Fruit fly (Drosophila melanogaster) whole organism, embryonic: ENCODE measurements around the gene CG17855.

ENCODE experiments used
- Abd-B ChIP-seq: fragments of 200-800 bp; sonication (Bioruptor generic); optimal IDR thresholded peaks from 2 replicates; lab custom pipeline; 2018; ENCODE audit warnings: missing biosample characterization, mild to moderate bottlenecking, missing genetic modification characterization, moderate library complexity
- Awh ChIP-seq: fragments of 200-800 bp; sonication (Bioruptor generic); IDR thresholded peaks from 2 replicates; pipeline ENCODE4, ENCODE4 v1.3.6; 2022; ENCODE audit warnings: missing biosample characterization, missing genetic modification characterization
- BtbVII ChIP-seq: fragments of 200-800 bp; sonication (Bioruptor generic); optimal IDR thresholded peaks from 3 replicates; lab custom pipeline; 2017; ENCODE audit warnings: missing biosample characterization, mild to moderate bottlenecking, missing genetic modification characterization
- CG10431 ChIP-seq: fragments of 200-800 bp; sonication (Bioruptor generic); optimal IDR thresholded peaks from 3 replicates; lab custom pipeline; 2018; ENCODE audit warnings: missing biosample characterization, mild to moderate bottlenecking, missing genetic modification characterization
- CG11093 ChIP-seq: fragments of 200-800 bp; sonication (Bioruptor generic); IDR thresholded peaks from 3 replicates; pipeline ENCODE4 v1.3.6; 2022; ENCODE audit warnings: missing biosample characterization, missing genetic modification characterization
- CG11456 ChIP-seq: fragments of 200-800 bp; sonication (Bioruptor generic); IDR thresholded peaks from 3 replicates; pipeline ENCODE4 v1.3.6; 2022; ENCODE audit warnings: missing biosample characterization, missing genetic modification characterization
- CG11696 ChIP-seq: fragments of 200-800 bp; sonication (Bioruptor generic); IDR thresholded peaks from 2 replicates; pipeline ENCODE4 v1.3.6; 2022; ENCODE audit warnings: missing biosample characterization, missing genetic modification characterization
- CG12155 ChIP-seq: fragments of 200-800 bp; sonication (Bioruptor generic); optimal IDR thresholded peaks from 3 replicates; lab custom pipeline; 2016; ENCODE audit warnings: missing biosample characterization, missing genetic modification characterization
- CG16863 ChIP-seq: fragments of 200-800 bp; sonication (Bioruptor generic); optimal IDR thresholded peaks from 3 replicates; lab custom pipeline; 2016; ENCODE audit warnings: missing biosample characterization, missing genetic modification characterization
- CG17568 ChIP-seq: fragments of 200-800 bp; sonication (Bioruptor generic); optimal IDR thresholded peaks from 2 replicates; lab custom pipeline; 2018; ENCODE audit warnings: missing biosample characterization, mild to moderate bottlenecking, missing genetic modification characterization, moderate library complexity
- CG2120 ChIP-seq: fragments of 200-800 bp; sonication (Bioruptor generic); optimal IDR thresholded peaks from 3 replicates; lab custom pipeline; 2016; ENCODE audit warnings: missing biosample characterization, missing genetic modification characterization
- CG2129 ChIP-seq: fragments of 200-800 bp; sonication (Bioruptor generic); IDR thresholded peaks from 2 replicates; pipeline ENCODE4 v1.3.6; 2022; ENCODE audit warnings: missing biosample characterization, missing genetic modification characterization; ENCODE audit not compliant: partially characterized antibody
- CG2889 ChIP-seq: fragments of 200-800 bp; sonication (Bioruptor generic); IDR thresholded peaks from 3 replicates; pipeline ENCODE4 v1.3.6; 2022; ENCODE audit warnings: missing biosample characterization, missing genetic modification characterization
- CG30020 ChIP-seq: fragments of 200-800 bp; optimal IDR thresholded peaks from 2 replicates; lab custom pipeline; 2019; ENCODE audit warnings: missing biosample characterization, mild to moderate bottlenecking, missing genetic modification characterization, moderate library complexity
- CG3407 ChIP-seq: fragments of 200-800 bp; sonication (Bioruptor generic); optimal IDR thresholded peaks from 2 replicates; lab custom pipeline; 2018; ENCODE audit warnings: missing biosample characterization, mild to moderate bottlenecking, missing genetic modification characterization
- CG4328 ChIP-seq: fragments of 200-800 bp; sonication (Bioruptor generic); optimal IDR thresholded peaks from 3 replicates; lab custom pipeline; 2017; ENCODE audit warnings: missing biosample characterization, missing genetic modification reagents, missing genetic modification characterization
- CG4404 ChIP-seq: fragments of 200-800 bp; sonication (Bioruptor generic); IDR thresholded peaks from 2 replicates; pipeline ENCODE4 v1.3.6; 2022; ENCODE audit warnings: missing biosample characterization, missing genetic modification characterization
- CG4424 ChIP-seq: fragments of 200-800 bp; sonication (Bioruptor generic); optimal IDR thresholded peaks from 3 replicates; lab custom pipeline; 2016; ENCODE audit warnings: missing biosample characterization, missing genetic modification characterization
- CG4617 ChIP-seq: fragments of 200-800 bp; sonication (Bioruptor generic); optimal IDR thresholded peaks from 3 replicates; lab custom pipeline; 2016; ENCODE audit warnings: missing biosample characterization, missing genetic modification characterization, borderline replicate concordance
- CG8290 ChIP-seq, 3 experiments: fragments of 200-800 bp; sonication (Bioruptor generic); optimal IDR thresholded peaks; 2 replicates each; lab custom pipeline; 2016 to 2019; ENCODE audit warnings: missing biosample characterization in 3 of 3, missing genetic modification characterization in 3 of 3, mild to moderate bottlenecking in 2 of 3, moderate library complexity in 1 of 3
- CG9437 ChIP-seq: fragments of 200-800 bp; sonication (Bioruptor generic); optimal IDR thresholded peaks from 2 replicates; lab custom pipeline; 2018; ENCODE audit warnings: missing biosample characterization, mild to moderate bottlenecking, missing genetic modification characterization
- CG9797 ChIP-seq: fragments of 200-800 bp; sonication (Bioruptor generic); optimal IDR thresholded peaks from 3 replicates; lab custom pipeline; 2018; ENCODE audit warnings: missing biosample characterization, mild to moderate bottlenecking, missing genetic modification characterization
- CTCF ChIP-seq: fragments of 200-800 bp; sonication (Bioruptor generic); optimal IDR thresholded peaks from 2 replicates; lab custom pipeline; 2017; ENCODE audit warnings: missing biosample characterization, mild to moderate bottlenecking, missing genetic modification characterization, moderate library complexity
- CrebB ChIP-seq: fragments of 200-800 bp; sonication (Bioruptor generic); optimal IDR thresholded peaks from 3 replicates; lab custom pipeline; 2018; ENCODE audit warnings: missing biosample characterization, mild to moderate bottlenecking, missing genetic modification characterization
- Dbx ChIP-seq: fragments of 200-800 bp; sonication (Bioruptor generic); IDR thresholded peaks from 3 replicates; pipeline ENCODE4 v1.3.6; 2022; ENCODE audit warnings: missing biosample characterization, missing genetic modification characterization
- Fer2 ChIP-seq: fragments of 200-800 bp; sonication (Bioruptor generic); optimal IDR thresholded peaks from 2 replicates; lab custom pipeline; 2018; ENCODE audit warnings: missing biosample characterization, mild to moderate bottlenecking, missing genetic modification characterization, moderate library complexity
- Hmx ChIP-seq: fragments of 200-800 bp; sonication (Bioruptor generic); optimal IDR thresholded peaks from 2 replicates; lab custom pipeline; 2016; ENCODE audit warnings: missing biosample characterization, missing genetic modification characterization
- Hr3 ChIP-seq: fragments of 200-800 bp; sonication (Bioruptor generic); optimal IDR thresholded peaks from 3 replicates; lab custom pipeline; 2016; ENCODE audit warnings: missing biosample characterization, missing genetic modification characterization
- NC2β ChIP-seq: fragments of 200-800 bp; sonication (Bioruptor generic); optimal IDR thresholded peaks from 2 replicates; lab custom pipeline; 2016; ENCODE audit warnings: missing biosample characterization, missing genetic modification characterization
- Nf-YB ChIP-seq: fragments of 200-800 bp; sonication (Bioruptor generic); optimal IDR thresholded peaks from 3 replicates; lab custom pipeline; 2019; ENCODE audit warnings: missing biosample characterization, mild to moderate bottlenecking, missing genetic modification characterization, moderate library complexity
- Nf-YC ChIP-seq: fragments of 200-800 bp; optimal IDR thresholded peaks from 3 replicates; lab custom pipeline; 2019; ENCODE audit warnings: missing biosample characterization, mild to moderate bottlenecking, missing genetic modification characterization, moderate library complexity
- Oli ChIP-seq: fragments of 200-800 bp; sonication (Bioruptor generic); optimal IDR thresholded peaks from 2 replicates; lab custom pipeline; 2018; ENCODE audit warnings: missing biosample characterization, mild to moderate bottlenecking, missing genetic modification characterization, moderate library complexity
- Six4 ChIP-seq: fragments of 200-800 bp; sonication (Bioruptor generic); optimal IDR thresholded peaks from 2 replicates; lab custom pipeline; 2016; ENCODE audit warnings: missing biosample characterization, missing genetic modification characterization
- ase ChIP-seq: fragments of 200-800 bp; sonication (Bioruptor generic); IDR thresholded peaks from 3 replicates; pipeline ENCODE4 v1.3.6; 2022; ENCODE audit warnings: missing biosample characterization, missing genetic modification characterization
- ato ChIP-seq: fragments of 200-800 bp; sonication (Bioruptor generic); IDR thresholded peaks from 2 replicates; pipeline ENCODE4 v1.3.6; 2022; ENCODE audit warnings: missing biosample characterization, missing genetic modification characterization; ENCODE audit not compliant: partially characterized antibody
- ewg ChIP-seq: fragments of 200-800 bp; sonication (Bioruptor generic); optimal IDR thresholded peaks from 3 replicates; lab custom pipeline; 2017; ENCODE audit warnings: mild to moderate bottlenecking, missing biosample characterization, missing genetic modification reagents, missing genetic modification characterization
- fd64A ChIP-seq: fragments of 200-800 bp; sonication (Bioruptor generic); optimal IDR thresholded peaks from 3 replicates; lab custom pipeline; 2018; ENCODE audit warnings: missing biosample characterization, mild to moderate bottlenecking, missing genetic modification characterization
- h ChIP-seq: fragments of >200 bp; optimal IDR thresholded peaks from 2 replicates; lab custom pipeline; 2017
- her ChIP-seq: fragments of 200-800 bp; sonication (Bioruptor generic); optimal IDR thresholded peaks from 2 replicates; lab custom pipeline; 2016; ENCODE audit warnings: missing biosample characterization, missing genetic modification characterization
- inv ChIP-seq: fragments of 200-800 bp; sonication (Bioruptor generic); IDR thresholded peaks from 2 replicates; pipeline ENCODE4 v1.3.6; 2022; ENCODE audit warnings: missing biosample characterization, missing genetic modification characterization; ENCODE audit not compliant: partially characterized antibody
- jumu ChIP-seq: fragments of 200-800 bp; sonication (Bioruptor generic); optimal IDR thresholded peaks from 3 replicates; lab custom pipeline; 2016; ENCODE audit warnings: missing biosample characterization, missing genetic modification characterization
- lbe ChIP-seq: fragments of 200-800 bp; sonication (Bioruptor generic); optimal IDR thresholded peaks from 2 replicates; lab custom pipeline; 2016; ENCODE audit warnings: missing biosample characterization, mild to moderate bottlenecking, missing genetic modification characterization
- otp ChIP-seq: fragments of 200-800 bp; sonication (Bioruptor generic); IDR thresholded peaks from 3 replicates; pipeline ENCODE4, ENCODE4 v1.3.6; 2022; ENCODE audit warnings: missing biosample characterization, missing genetic modification characterization
- pum ChIP-seq: fragments of 200-800 bp; sonication (Bioruptor generic); optimal IDR thresholded peaks from 2 replicates; lab custom pipeline; 2016; ENCODE audit warnings: missing biosample characterization, missing genetic modification characterization
- ranshi ChIP-seq: fragments of 200-800 bp; sonication (Bioruptor generic); IDR thresholded peaks from 2 replicates; pipeline ENCODE4 v1.3.6; 2022; ENCODE audit warnings: missing biosample characterization, missing genetic modification characterization
- scrt ChIP-seq: fragments of 200-800 bp; sonication (Bioruptor generic); optimal IDR thresholded peaks from 2 replicates; lab custom pipeline; 2018; ENCODE audit warnings: missing biosample characterization, mild to moderate bottlenecking, missing genetic modification characterization, moderate library complexity
- sisA ChIP-seq: fragments of 200-800 bp; sonication (Bioruptor generic); IDR thresholded peaks from 2 replicates; pipeline ENCODE4 v1.3.6; 2022; ENCODE audit warnings: missing biosample characterization, missing genetic modification characterization
- slp2 ChIP-seq: fragments of 200-800 bp; sonication (Bioruptor generic); optimal IDR thresholded peaks from 2 replicates; lab custom pipeline; 2016; ENCODE audit warnings: missing biosample characterization, missing genetic modification characterization
- stwl ChIP-seq: fragments of 200-800 bp; sonication (Bioruptor generic); optimal IDR thresholded peaks from 3 replicates; lab custom pipeline; 2018; ENCODE audit warnings: missing biosample characterization, mild to moderate bottlenecking, missing genetic modification characterization, moderate library complexity
- tna ChIP-seq: fragments of 200-800 bp; sonication (Bioruptor generic); IDR thresholded peaks from 2 replicates; pipeline ENCODE4 v1.3.6; 2022; ENCODE audit warnings: missing biosample characterization, missing genetic modification characterization; ENCODE audit not compliant: partially characterized antibody

CG17855 gene

DNA sequence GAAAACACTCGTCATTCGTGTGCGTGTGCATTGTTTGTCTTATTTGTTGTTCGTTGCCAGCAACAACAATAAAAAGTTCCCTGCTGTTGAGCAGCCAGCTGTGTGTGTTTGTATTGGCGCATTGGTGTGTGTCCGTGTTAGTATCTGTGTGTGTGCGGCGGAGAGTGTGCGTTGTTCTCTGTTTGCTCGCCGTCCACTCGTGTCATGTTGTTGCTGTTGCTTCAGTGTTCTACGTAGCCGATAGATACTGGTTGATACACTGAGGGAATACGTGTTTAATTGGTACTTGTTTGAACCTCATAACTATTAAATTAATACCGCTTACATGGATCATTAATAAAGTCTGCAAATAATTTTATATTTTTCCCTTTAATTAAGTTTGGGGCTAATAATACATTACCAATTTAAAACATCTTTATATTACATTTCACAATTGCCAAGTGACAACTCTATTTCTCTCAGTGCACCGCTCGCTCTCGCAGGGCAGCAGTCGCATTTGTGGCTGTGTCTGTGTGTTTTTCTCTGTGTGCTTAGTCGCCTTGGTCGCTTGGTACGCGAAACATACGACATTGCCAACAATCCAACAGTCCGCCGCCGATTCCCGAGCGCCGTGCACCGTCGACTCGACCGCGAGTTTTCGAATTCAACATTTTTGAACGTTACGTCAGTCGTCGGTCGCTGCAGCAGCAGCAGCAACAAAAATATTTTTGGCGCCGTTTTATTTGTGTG lies 28.2 kb downstream of the CG17855 start, which contains the start of gene brwl (continued):
- peak; percentile 72 for TF ChIP-seq stwl (tag; lab: Kevin White, UChicago)
- peak; percentile 98 for TF ChIP-seq scrt (GFP tag; lab: Kevin White, UChicago)
- TF ChIP-seq CG2889 (GFP tag; lab: Robert Waterston, UW): peak; percentile 97
- TF ChIP-seq Nf-YC: peak; percentile 93
- TF ChIP-seq CTCF (GFP tag; lab: Kevin White, UChicago): peak; percentile 75
- peak; percentile 69 for TF ChIP-seq CG9797 (GFP tag; lab: Kevin White, UChicago)
- no peak for TF ChIP-seq h (lab: Kevin White, UChicago)
- TF ChIP-seq fd64A (GFP tag; lab: Kevin White, UChicago): peak; percentile 95
- peak; percentile 88 for TF ChIP-seq CG30020 (tag; lab: Kevin White, UChicago)
- TF ChIP-seq Abd-B (GFP tag; lab: Kevin White, UChicago): peak; percentile 98
- TF ChIP-seq Awh (GFP tag; lab: Robert Waterston, UW): peak; percentile 98
- peak; percentile 93 for TF ChIP-seq her (GFP tag; lab: Kevin White, UChicago)
- peak; percentile 98 for TF ChIP-seq CG16863
- no peak for TF ChIP-seq inv
- peak; percentile 97 for TF ChIP-seq ewg (GFP tag; lab: Kevin White, UChicago)
- peak; percentile 98 for TF ChIP-seq Dbx
- TF ChIP-seq CG10431 (GFP tag; lab: Kevin White, UChicago): peak; percentile 92
- peak; percentile 94 for TF ChIP-seq Fer2 (tag; lab: Kevin White, UChicago)
- TF ChIP-seq CG3407 (GFP tag; lab: Kevin White, UChicago): peak; percentile 97
- TF ChIP-seq CG4424 (GFP tag; lab: Kevin White, UChicago): peak; percentile 99
- TF ChIP-seq pum (GFP tag; lab: Kevin White, UChicago): peak; percentile 98
- peak; percentile 92 for TF ChIP-seq CG11696 (GFP tag; lab: Robert Waterston, UW)
- no peak for TF ChIP-seq tna (GFP tag; lab: Robert Waterston, UW)
- TF ChIP-seq Oli (tag; lab: Kevin White, UChicago): peak; percentile 99
- TF ChIP-seq CG4328 (GFP tag; lab: Kevin White, UChicago): peak; percentile 99
- TF ChIP-seq CG12155 (GFP tag; lab: Kevin White, UChicago): peak; percentile 98
- peak; percentile 98 for TF ChIP-seq BtbVII (GFP tag; lab: Kevin White, UChicago)
- TF ChIP-seq jumu (GFP tag; lab: Kevin White, UChicago): peak; percentile 98
- TF ChIP-seq CG8290 (GFP tag; optimal IDR thresholded peaks at IDR 0.05; lab: Kevin White, UChicago): peak; percentile 99
- peak; percentile 92 to 93 for TF ChIP-seq CG8290 (tag; optimal IDR thresholded peaks at IDR 0.05; lab: Kevin White, UChicago)
- peak; percentile 98 for TF ChIP-seq CG4617
- TF ChIP-seq CG11456 (GFP tag; lab: Robert Waterston, UW): peak; percentile 97
- TF ChIP-seq otp (GFP tag; lab: Robert Waterston, UW): peak; percentile 96
- TF ChIP-seq CG17568 (GFP tag; lab: Kevin White, UChicago): peak; percentile 96
- peak; percentile 98 for TF ChIP-seq CG4404 (GFP tag; lab: Robert Waterston, UW)
- peak; percentile 99 for TF ChIP-seq CG2120
- peak; percentile 99 for TF ChIP-seq sisA (GFP tag; lab: Robert Waterston, UW)
- peak; percentile 97 for TF ChIP-seq CG11093 (GFP tag; lab: Robert Waterston, UW)
- TF ChIP-seq CG9437: peak; percentile 96
- peak; percentile 99 for TF ChIP-seq Six4 (GFP tag; lab: Kevin White, UChicago)
- TF ChIP-seq ase (GFP tag; lab: Robert Waterston, UW): peak; percentile 98
- TF ChIP-seq ato (GFP tag; lab: Robert Waterston, UW): peak; percentile 61; the same call in 1 of the 2 replicates
- no peak for TF ChIP-seq CG2129 (GFP tag; lab: Robert Waterston, UW)
- peak; percentile 99 for TF ChIP-seq Hr3 (GFP tag; lab: Kevin White, UChicago)
- TF ChIP-seq Nf-YB (GFP tag; lab: Kevin White, UChicago): peak; percentile 90
- peak; percentile 98 for TF ChIP-seq NC2β (GFP tag; lab: Kevin White, UChicago)
- peak; percentile 95 for TF ChIP-seq Hmx (GFP tag; lab: Kevin White, UChicago)
- peak; percentile 98 for TF ChIP-seq CrebB (tag; lab: Kevin White, UChicago)
- TF ChIP-seq slp2 (GFP tag; lab: Kevin White, UChicago): peak; percentile 98
- peak; percentile 98 for TF ChIP-seq ranshi (GFP tag; lab: Robert Waterston, UW)
- TF ChIP-seq lbe: peak; percentile 95
